Worm (Caenorhabditis elegans) whole organism, young adult: Measurements from ENCODE around the gene msp-142.

Experiments used
- ama-1 ChIP-seq, 3 experiments: fragments of 150-350 bp in 1 of 3; sonication (generic microtip) in 2 of 3; optimal IDR thresholded peaks; 2 replicates each; lab custom pipeline; 2014 to 2018; ENCODE audit warnings: missing biosample characterization in 2 of 3, missing genetic modification characterization in 2 of 3, missing genetic modification reagents in 2 of 3
- ets-4 ChIP-seq: fragments of 200-800 bp; sonication (Bioruptor generic); optimal IDR thresholded peaks from 2 replicates; lab custom pipeline; 2018; ENCODE audit warnings: mild to moderate bottlenecking, missing genetic modification characterization, missing compliant biosample characterization
- lir-1 ChIP-seq: fragments of 200-800 bp; sonication (Bioruptor generic); conservative IDR thresholded peaks from 2 replicates; pipeline ENCODE4 v1.3.6; 2022; ENCODE audit warnings: missing genetic modification reagents, missing genetic modification characterization, missing compliant biosample characterization
- mxl-1 ChIP-seq: sonication (generic microtip); optimal IDR thresholded peaks from 2 replicates; lab custom pipeline; 2016; ENCODE audit warnings: missing genetic modification characterization, missing compliant biosample characterization
- nfya-1 ChIP-seq: sonication (generic microtip); optimal IDR thresholded peaks from 2 replicates; lab custom pipeline; 2017; ENCODE audit warnings: antibody characterized with exemption, missing compliant biosample characterization, missing genetic modification characterization, borderline replicate concordance; ENCODE audit not compliant: insufficient read depth
- nhr-90 ChIP-seq: sonication (generic microtip); optimal IDR thresholded peaks from 2 replicates; lab custom pipeline; 2016; ENCODE audit warnings: missing genotype, mild to moderate bottlenecking, missing genetic modification characterization, missing compliant biosample characterization
- pha-4 ChIP-seq: fragments of 150-350 bp; sonication (generic microtip); optimal IDR thresholded peaks from 2 replicates; lab custom pipeline; 2014; ENCODE audit warnings: missing biosample characterization, missing genetic modification reagents, missing genetic modification characterization
- repo-1 ChIP-seq: sonication (generic microtip); optimal IDR thresholded peaks from 2 replicates; lab custom pipeline; 2017; ENCODE audit warnings: mild to moderate bottlenecking, missing genetic modification characterization, missing compliant biosample characterization
- sea-2 ChIP-seq: fragments of 200-800 bp; sonication (Bioruptor generic); IDR thresholded peaks from 2 replicates; pipeline ENCODE4 v1.3.6; 2022; ENCODE audit warnings: missing genetic modification characterization, missing compliant biosample characterization
- ztf-25 ChIP-seq: fragments of 200-800 bp; sonication (Bioruptor generic); IDR thresholded peaks from 2 replicates; pipeline ENCODE4 v1.3.6; 2022; ENCODE audit warnings: missing genetic modification reagents, missing genetic modification characterization, missing compliant biosample characterization

ce11 chrII:5841866-5842265 is 44.1 kb downstream of the msp-142 start, which contains the start of gene nep-25:
- TF ChIP-seq nfya-1 (tag; lab: Kevin White, UChicago) (no peak), ztf-25 (no peak), pha-4 (no peak), mxl-1 (tag; lab: Kevin White, UChicago) (no peak), repo-1 (tag; lab: Kevin White, UChicago) (no peak), sea-2 (GFP tag; lab: Robert Waterston, UW) (no peak), ets-4 (no peak), lir-1 (GFP tag; lab: Robert Waterston, UW) (no peak), ama-1 (optimal IDR thresholded peaks at IDR 0.05; lab: Kevin White, UChicago) (no peak), ama-1 (GFP tag; optimal IDR thresholded peaks at IDR 0.05; lab: Kevin White, UChicago) (no peak), nhr-90 (tag; lab: Kevin White, UChicago) (no peak)
